Fruit fly (Drosophila melanogaster) whole organism, embryonic: ENCODE measurements around the gene Cyp1.

Source experiments
- Ada2b ChIP-seq: fragments of 200-800 bp; sonication (Bioruptor generic); IDR thresholded peaks from 2 replicates; pipeline ENCODE4 v1.3.6; 2022; ENCODE audit warnings: missing biosample characterization, missing genetic modification characterization
- Aef1 ChIP-seq: fragments of 200-800 bp; sonication (Bioruptor generic); IDR thresholded peaks from 3 replicates; pipeline ENCODE4 v1.3.6; 2022; ENCODE audit warnings: missing biosample characterization, missing genetic modification characterization
- Atf-2 ChIP-seq: fragments of 200-800 bp; sonication (Bioruptor generic); optimal IDR thresholded peaks from 2 replicates; lab custom pipeline; 2016; ENCODE audit warnings: missing biosample characterization, missing genetic modification characterization
- Atf3 ChIP-seq: fragments of 200-800 bp; sonication (Bioruptor generic); optimal IDR thresholded peaks from 3 replicates; lab custom pipeline; 2016; ENCODE audit warnings: missing biosample characterization, missing genetic modification characterization
- CG11504 ChIP-seq: fragments of 200-800 bp; sonication (Bioruptor generic); optimal IDR thresholded peaks from 3 replicates; lab custom pipeline; 2019; ENCODE audit warnings: missing biosample characterization, mild to moderate bottlenecking, missing genetic modification characterization, moderate library complexity
- CG12744 ChIP-seq: fragments of 200-800 bp; sonication (Bioruptor generic); optimal IDR thresholded peaks from 2 replicates; lab custom pipeline; 2016; ENCODE audit warnings: missing biosample characterization, missing genetic modification characterization
- CG16815 ChIP-seq: fragments of 200-800 bp; sonication (Bioruptor generic); optimal IDR thresholded peaks from 3 replicates; lab custom pipeline; 2017; ENCODE audit warnings: missing biosample characterization, mild to moderate bottlenecking, missing genetic modification characterization
- CG17359 ChIP-seq: fragments of 200-800 bp; sonication (Bioruptor generic); optimal IDR thresholded peaks from 3 replicates; lab custom pipeline; 2018; ENCODE audit warnings: missing biosample characterization, mild to moderate bottlenecking, missing genetic modification characterization, moderate library complexity
- CG17568 ChIP-seq: fragments of 200-800 bp; sonication (Bioruptor generic); optimal IDR thresholded peaks from 2 replicates; lab custom pipeline; 2018; ENCODE audit warnings: missing biosample characterization, mild to moderate bottlenecking, missing genetic modification characterization, moderate library complexity
- CG18262 ChIP-seq: fragments of 200-800 bp; optimal IDR thresholded peaks from 3 replicates; lab custom pipeline; 2019; ENCODE audit warnings: missing biosample characterization, mild to moderate bottlenecking, missing genetic modification characterization, moderate library complexity
- CG1832 ChIP-seq: fragments of 200-800 bp; sonication (Bioruptor generic); optimal IDR thresholded peaks from 2 replicates; lab custom pipeline; 2017; ENCODE audit warnings: missing biosample characterization, mild to moderate bottlenecking, missing genetic modification characterization, inconsistent platforms
- CG2875 ChIP-seq: fragments of 200-800 bp; sonication (Bioruptor generic); optimal IDR thresholded peaks from 2 replicates; lab custom pipeline; 2017; ENCODE audit warnings: missing biosample characterization, mild to moderate bottlenecking, missing genetic modification characterization, missing genetic modification reagents
- CG30020 ChIP-seq: fragments of 200-800 bp; optimal IDR thresholded peaks from 2 replicates; lab custom pipeline; 2019; ENCODE audit warnings: missing biosample characterization, mild to moderate bottlenecking, missing genetic modification characterization, moderate library complexity
- CG4328 ChIP-seq: fragments of 200-800 bp; sonication (Bioruptor generic); optimal IDR thresholded peaks from 3 replicates; lab custom pipeline; 2017; ENCODE audit warnings: missing biosample characterization, missing genetic modification reagents, missing genetic modification characterization
- CG4404 ChIP-seq: fragments of 200-800 bp; sonication (Bioruptor generic); IDR thresholded peaks from 2 replicates; pipeline ENCODE4 v1.3.6; 2022; ENCODE audit warnings: missing biosample characterization, missing genetic modification characterization
- CG7372 ChIP-seq: fragments of 200-800 bp; sonication (Bioruptor generic); IDR thresholded peaks from 2 replicates; pipeline ENCODE4 v1.3.6; 2022; ENCODE audit warnings: missing biosample characterization, missing genetic modification characterization
- CG7745 ChIP-seq: fragments of 200-800 bp; sonication (Bioruptor generic); optimal IDR thresholded peaks from 2 replicates; lab custom pipeline; 2018; ENCODE audit warnings: missing biosample characterization, mild to moderate bottlenecking, missing genetic modification characterization, moderate library complexity
- CG8359 ChIP-seq: fragments of 200-800 bp; sonication (Bioruptor generic); optimal IDR thresholded peaks from 2 replicates; lab custom pipeline; 2017; ENCODE audit warnings: missing biosample characterization, mild to moderate bottlenecking, missing genetic modification characterization, borderline replicate concordance
- D19A ChIP-seq: fragments of 200-800 bp; optimal IDR thresholded peaks from 3 replicates; lab custom pipeline; 2019; ENCODE audit warnings: missing biosample characterization, mild to moderate bottlenecking, missing genetic modification characterization, moderate library complexity
- Deaf1 ChIP-seq: fragments of 200-800 bp; optimal IDR thresholded peaks from 3 replicates; lab custom pipeline; 2019; ENCODE audit warnings: missing biosample characterization, mild to moderate bottlenecking, missing genetic modification characterization, moderate library complexity
- Dp ChIP-seq: fragments of 200-800 bp; sonication (Bioruptor generic); optimal IDR thresholded peaks from 2 replicates; lab custom pipeline; 2018; ENCODE audit warnings: missing biosample characterization, mild to moderate bottlenecking, missing genetic modification characterization, moderate library complexity
- Gsc ChIP-seq: fragments of 200-800 bp; sonication (Bioruptor generic); IDR thresholded peaks from 2 replicates; pipeline ENCODE4 v1.3.6; 2022; ENCODE audit warnings: missing biosample characterization, missing genetic modification characterization
- Hr39 ChIP-seq: fragments of >200 bp; optimal IDR thresholded peaks from 2 replicates; lab custom pipeline; 2017
- Mes4 ChIP-seq: fragments of 200-800 bp; sonication (Bioruptor generic); optimal IDR thresholded peaks from 2 replicates; lab custom pipeline; 2016; ENCODE audit warnings: missing biosample characterization, missing genetic modification characterization
- Oli ChIP-seq: fragments of 200-800 bp; sonication (Bioruptor generic); optimal IDR thresholded peaks from 2 replicates; lab custom pipeline; 2018; ENCODE audit warnings: missing biosample characterization, mild to moderate bottlenecking, missing genetic modification characterization, moderate library complexity
- Pdp1 ChIP-seq, 2 experiments: fragments of 200-800 bp; sonication (Bioruptor generic); optimal IDR thresholded peaks; 3 replicates each; lab custom pipeline; 2016; ENCODE audit warnings: missing biosample characterization in 2 of 2, missing genetic modification characterization in 2 of 2, mild to moderate bottlenecking in 1 of 2, moderate library complexity in 1 of 2
- Sry-δ ChIP-seq: fragments of 200-800 bp; sonication (Bioruptor generic); optimal IDR thresholded peaks from 2 replicates; lab custom pipeline; 2016; ENCODE audit warnings: missing biosample characterization, missing genetic modification characterization
- TFAM ChIP-seq: fragments of 200-800 bp; sonication (Bioruptor generic); optimal IDR thresholded peaks from 2 replicates; lab custom pipeline; 2017; ENCODE audit warnings: missing biosample characterization, missing genetic modification characterization, inconsistent platforms
- ash1 ChIP-seq: fragments of 200-800 bp; sonication (Bioruptor generic); optimal IDR thresholded peaks from 2 replicates; lab custom pipeline; 2018; ENCODE audit warnings: missing biosample characterization, mild to moderate bottlenecking, missing genetic modification characterization
- bsh ChIP-seq, 2 experiments: fragments of 200-800 bp; sonication (Bioruptor generic); optimal IDR thresholded peaks; 2 replicates each; lab custom pipeline; 2017 to 2018; ENCODE audit warnings: mild to moderate bottlenecking in 2 of 2, missing biosample characterization in 2 of 2, missing genetic modification characterization in 2 of 2, moderate library complexity in 1 of 2
- ci ChIP-seq: fragments of 200-800 bp; sonication (Bioruptor generic); IDR thresholded peaks from 3 replicates; pipeline ENCODE4 v1.3.6; 2022; ENCODE audit warnings: missing biosample characterization, missing genetic modification characterization
- corto ChIP-seq: fragments of 200-800 bp; sonication (Bioruptor generic); optimal IDR thresholded peaks from 2 replicates; lab custom pipeline; 2016; ENCODE audit warnings: missing biosample characterization, mild to moderate bottlenecking, missing genetic modification characterization, moderate library complexity
- dimm ChIP-seq: fragments of 200-800 bp; sonication (Bioruptor generic); IDR thresholded peaks from 2 replicates; pipeline ENCODE4 v1.3.6; 2022; ENCODE audit warnings: missing biosample characterization, missing genetic modification characterization
- gce ChIP-seq: fragments of 200-800 bp; sonication (Bioruptor generic); IDR thresholded peaks from 3 replicates; pipeline ENCODE4 v1.3.6; 2022; ENCODE audit warnings: missing biosample characterization, missing genetic modification characterization
- hbn ChIP-seq: fragments of 200-800 bp; sonication (Bioruptor generic); IDR thresholded peaks from 2 replicates; pipeline ENCODE4 v1.3.6; 2022; ENCODE audit warnings: missing biosample characterization, missing genetic modification characterization; ENCODE audit not compliant: partially characterized antibody
- kni ChIP-seq: fragments of 200-800 bp; sonication (Bioruptor generic); optimal IDR thresholded peaks from 3 replicates; lab custom pipeline; 2017; ENCODE audit warnings: mild to moderate bottlenecking, missing biosample characterization, missing genetic modification reagents, missing genetic modification characterization
- knrl ChIP-seq: fragments of 200-800 bp; sonication (Bioruptor generic); IDR thresholded peaks from 3 replicates; pipeline ENCODE4 v1.3.6; 2022; ENCODE audit warnings: missing biosample characterization, missing genetic modification characterization; ENCODE audit not compliant: partially characterized antibody
- lbe ChIP-seq: fragments of 200-800 bp; sonication (Bioruptor generic); optimal IDR thresholded peaks from 2 replicates; lab custom pipeline; 2016; ENCODE audit warnings: missing biosample characterization, mild to moderate bottlenecking, missing genetic modification characterization
- lmd ChIP-seq: fragments of 200-800 bp; sonication (Bioruptor generic); IDR thresholded peaks from 2 replicates; pipeline ENCODE4 v1.3.6; 2022; ENCODE audit warnings: missing biosample characterization, missing genetic modification characterization
- luna ChIP-seq: fragments of 200-800 bp; sonication (Bioruptor generic); optimal IDR thresholded peaks from 2 replicates; lab custom pipeline; 2016; ENCODE audit warnings: missing biosample characterization, missing genetic modification characterization
- nerfin-2 ChIP-seq: fragments of 200-800 bp; sonication (Bioruptor generic); IDR thresholded peaks from 2 replicates; pipeline ENCODE4 v1.3.6; 2022; ENCODE audit warnings: missing biosample characterization, missing genetic modification characterization; ENCODE audit not compliant: partially characterized antibody
- pan ChIP-seq, 4 experiments: fragments of >200 bp in 3 of 4; fragments of 200-800 bp in 1 of 4; sonication (Bioruptor generic) in 1 of 4; optimal IDR thresholded peaks in 3 of 4; IDR thresholded peaks in 1 of 4; 2 replicates each; pipeline versions ENCODE4 v1.3.6 to Lab custom; 2017 to 2022; ENCODE audit warnings: missing biosample characterization in 2 of 4, missing genetic modification characterization in 2 of 4, mixed read lengths in 1 of 4
- pita ChIP-seq: fragments of 200-800 bp; sonication (Bioruptor generic); optimal IDR thresholded peaks from 2 replicates; lab custom pipeline; 2017; ENCODE audit warnings: missing biosample characterization, mild to moderate bottlenecking, missing genetic modification characterization
- prd ChIP-seq, 3 experiments: fragments of >200 bp in 2 of 3; fragments of 200-800 bp in 1 of 3; sonication (Bioruptor generic) in 1 of 3; optimal IDR thresholded peaks in 2 of 3; IDR thresholded peaks in 1 of 3; 2 replicates in 2 of 3; 3 replicates in 1 of 3; pipeline versions ENCODE4 v1.3.6 to Lab custom; 2017 to 2022; ENCODE audit warnings: missing biosample characterization in 1 of 3, missing genetic modification characterization in 1 of 3
- ranshi ChIP-seq: fragments of 200-800 bp; sonication (Bioruptor generic); IDR thresholded peaks from 2 replicates; pipeline ENCODE4 v1.3.6; 2022; ENCODE audit warnings: missing biosample characterization, missing genetic modification characterization
- row ChIP-seq: fragments of 200-800 bp; sonication (Bioruptor generic); IDR thresholded peaks from 3 replicates; pipeline ENCODE4 v1.3.6; 2022; ENCODE audit warnings: missing biosample characterization, missing genetic modification characterization
- so ChIP-seq: fragments of 200-800 bp; sonication (Bioruptor generic); IDR thresholded peaks from 3 replicates; pipeline ENCODE4 v1.3.6; 2022; ENCODE audit warnings: missing biosample characterization, missing genetic modification characterization

The Cyp1 gene

DNA sequence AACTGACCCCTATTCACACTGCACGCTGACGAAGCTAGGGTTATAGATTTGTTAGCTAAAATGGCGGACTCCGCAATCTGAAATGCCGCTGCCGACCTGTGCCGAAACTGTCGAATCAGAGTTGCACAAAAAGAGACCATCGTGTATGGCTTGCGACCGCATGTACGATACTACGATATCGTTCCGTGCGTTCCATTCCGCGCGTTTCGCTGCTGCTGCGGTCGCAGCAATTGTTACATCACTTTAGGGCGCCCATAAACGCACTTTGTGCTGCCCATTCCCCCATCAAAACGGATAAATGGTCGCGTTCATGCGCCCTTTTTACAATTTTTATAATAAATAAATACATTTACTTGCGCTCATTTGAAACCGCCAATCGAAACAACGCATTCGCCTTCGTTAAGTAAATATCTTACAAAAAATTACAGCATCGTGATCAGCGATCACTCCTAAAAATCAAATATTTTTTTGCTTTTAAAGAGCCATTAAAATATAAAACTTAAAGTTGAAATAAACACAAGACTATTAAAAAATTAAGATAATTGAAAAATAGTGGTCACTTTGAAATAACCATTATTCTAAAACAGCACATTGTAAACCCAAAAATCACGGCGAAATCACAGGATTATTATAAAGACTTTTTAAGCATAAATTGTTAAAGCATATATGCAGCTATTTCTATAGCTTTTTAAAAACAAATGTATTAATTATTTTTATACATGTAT lies at the start of gene Cyp1 (continued):
- TF ChIP-seq CG11504 (tag; lab: Kevin White, UChicago), result no peak
- no peak for TF ChIP-seq ash1
- no peak for TF ChIP-seq CG4328
- TF ChIP-seq CG7372 (GFP tag; lab: Robert Waterston, UW), result peak; percentile 38; the same call in 1 of the 2 replicates
- TF ChIP-seq Atf3 (GFP tag; lab: Kevin White, UChicago), result no peak
- TF ChIP-seq CG18262, result peak; percentile 13
- peak; percentile 77 for TF ChIP-seq ci
- TF ChIP-seq row (GFP tag; lab: Robert Waterston, UW), result peak; percentile 81
- TF ChIP-seq Deaf1 (tag; lab: Kevin White, UChicago), result peak; percentile 63
- peak; percentile 61; the same call in 2 of the 3 replicates for TF ChIP-seq gce
- peak; percentile 64; the same call in 1 of the 2 replicates for TF ChIP-seq nerfin-2
- TF ChIP-seq Pdp1 (GFP tag; optimal IDR thresholded peaks at IDR 0.05; lab: Kevin White, UChicago), result peak in 1 of 2 experiments; percentile 99
- TF ChIP-seq Ada2b (GFP tag; lab: Robert Waterston, UW), result 0 out of 2 replicates have a peak, but pooled peaks have one; percentile 31
- no peak for TF ChIP-seq CG16815 (GFP tag; lab: Kevin White, UChicago)
- no peak for TF ChIP-seq Hr39
- no peak for TF ChIP-seq Atf-2 (GFP tag; lab: Kevin White, UChicago)
- TF ChIP-seq D19A (tag; lab: Kevin White, UChicago), result no peak
- no peak for TF ChIP-seq CG8359 (GFP tag; lab: Kevin White, UChicago)
- TF ChIP-seq CG2875 (GFP tag; lab: Kevin White, UChicago), result no peak
- peak; percentile 94 for TF ChIP-seq CG30020 (tag; lab: Kevin White, UChicago)
- peak; percentile 63 for TF ChIP-seq ranshi (GFP tag; lab: Robert Waterston, UW)
- no peak for TF ChIP-seq Gsc (GFP tag; lab: Robert Waterston, UW)
- no peak for TF ChIP-seq CG12744 (GFP tag; lab: Kevin White, UChicago)
- TF ChIP-seq lbe (GFP tag; lab: Kevin White, UChicago), result no peak
- TF ChIP-seq hbn, result peak; percentile 66
- peak in 1 of 2 experiments; percentile 10 for TF ChIP-seq bsh (GFP tag; optimal IDR thresholded peaks at IDR 0.05; lab: Kevin White, UChicago)
- no peak for TF ChIP-seq TFAM
- no peak for TF ChIP-seq kni (GFP tag; lab: Kevin White, UChicago)
- no peak for TF ChIP-seq corto (GFP tag; lab: Kevin White, UChicago)
- TF ChIP-seq CG7745 (tag; lab: Kevin White, UChicago), result no peak
- peak; percentile 79 for TF ChIP-seq knrl
- no peak for TF ChIP-seq Oli (tag; lab: Kevin White, UChicago)
- TF ChIP-seq CG17568 (GFP tag; lab: Kevin White, UChicago), result no peak
- 0 out of 3 replicates have a peak, but pooled peaks have one; percentile 30 for TF ChIP-seq so (GFP tag; lab: Robert Waterston, UW)
- TF ChIP-seq CG4404 (GFP tag; lab: Robert Waterston, UW), result 0 out of 2 replicates have a peak, but pooled peaks have one; percentile 23
- peak; percentile 55 for TF ChIP-seq lmd (GFP tag; lab: Robert Waterston, UW)
- TF ChIP-seq Aef1 (GFP tag; lab: Robert Waterston, UW), result 0 out of 3 replicates have a peak, but pooled peaks have one; percentile 27
- no peak for TF ChIP-seq dimm (GFP tag; lab: Robert Waterston, UW)
- peak; percentile 80 for TF ChIP-seq Sry-δ
- TF ChIP-seq CG17359 (tag; lab: Kevin White, UChicago), result peak; percentile 15
- TF ChIP-seq pita, result no peak
- TF ChIP-seq Dp (GFP tag; lab: Kevin White, UChicago), result peak; percentile 51
- no peak for TF ChIP-seq pan (optimal IDR thresholded peaks at IDR 0.05; lab: Kevin White, UChicago)
- peak in 1 of 2 experiments; percentile 46 for TF ChIP-seq pan (GFP tag; optimal IDR thresholded peaks at IDR 0.05 in 1 of 2, IDR thresholded peaks at IDR 0.05 in 1 of 2)
- TF ChIP-seq CG1832 (GFP tag; lab: Kevin White, UChicago), result no peak
- no peak for TF ChIP-seq luna (GFP tag; lab: Kevin White, UChicago)
- no peak for TF ChIP-seq prd (optimal IDR thresholded peaks at IDR 0.05; lab: Kevin White, UChicago)
- TF ChIP-seq prd (GFP tag; IDR thresholded peaks at IDR 0.05; lab: Robert Waterston, UW), result peak; percentile 72
- no peak for TF ChIP-seq Mes4 (GFP tag; lab: Kevin White, UChicago)
